Fruit fly (Drosophila melanogaster) Kc167 (cell line): Measurements from ENCODE around the gene Ada1-2.

Experiments used
- h ChIP-seq: fragments of >200 bp; optimal IDR thresholded peaks from 3 replicates; lab custom pipeline; 2018; ENCODE audit warnings: missing external identifiers
- insv ChIP-seq: fragments of >200 bp; optimal IDR thresholded peaks from 3 replicates; lab custom pipeline; 2018; ENCODE audit warnings: missing external identifiers

DNA sequence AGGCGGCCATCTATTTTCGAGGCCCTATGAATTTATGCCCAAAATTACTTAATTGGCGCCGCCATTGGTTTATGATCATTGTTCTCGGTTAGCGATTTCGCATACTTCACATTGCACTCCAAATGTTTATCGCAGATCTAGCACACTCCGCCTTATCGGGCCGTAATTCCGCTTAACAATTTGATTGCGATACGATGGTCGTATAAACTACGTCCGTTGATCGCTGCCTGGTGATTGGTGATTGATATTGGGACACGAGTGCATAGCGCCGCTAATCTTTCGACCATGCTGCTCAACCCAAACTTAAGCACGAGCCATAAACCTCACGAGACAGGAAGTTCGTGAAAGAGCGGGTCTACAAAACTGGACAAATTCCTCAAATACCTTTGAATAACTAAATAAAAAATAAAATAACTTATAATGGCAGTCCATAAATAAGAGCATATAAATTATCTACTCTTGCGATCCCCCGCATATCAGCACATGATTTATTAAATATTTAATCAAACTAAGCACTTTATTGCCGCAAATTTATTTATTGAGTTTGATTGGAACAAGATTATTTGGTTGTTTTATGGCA is 37.9 kb downstream of the Ada1-2 start:
- no peak for TF ChIP-seq h (lab: Kevin White, UChicago)
- no peak for TF ChIP-seq insv (lab: Kevin White, UChicago)
